Fruit fly (Drosophila melanogaster): ENCODE measurements around the gene CG14694.

- TF ChIP-seq CG8159 (tag; optimal IDR thresholded peaks at IDR 0.05) (peak; percentile 91), gl (tag; optimal IDR thresholded peaks at IDR 0.05) (peak; percentile 91), CG17806 (tag; optimal IDR thresholded peaks at IDR 0.05) (peak; percentile 94), fd96Ca (GFP tag; IDR thresholded peaks at IDR 0.05) (peak; percentile 97), D1 (tag; optimal IDR thresholded peaks at IDR 0.05) (peak; percentile 72), Ets98B (GFP tag; IDR thresholded peaks at IDR 0.05) (peak; percentile 90), EcR (GFP tag; optimal IDR thresholded peaks at IDR 0.05) (no peak), Snoo (tag; optimal IDR thresholded peaks at IDR 0.05) (peak; percentile 27), CG14655 (GFP tag; optimal IDR thresholded peaks at IDR 0.05) (peak; percentile 96)
Observed at dm6 chr3R:10832526-10833165, 27.0 kb downstream of the CG14694 start.

Measured in whole organism, pupa.